Worm (Caenorhabditis elegans) whole organism, L3 larva: ENCODE results near the gene ugt-14.

Source experiments
- R02D3.7 ChIP-seq: fragments of 150-350 bp; optimal IDR thresholded peaks from 2 replicates; lab custom pipeline; 2014; ENCODE audit warnings: missing biosample characterization, missing genetic modification characterization
- ceh-16 ChIP-seq: sonication (generic microtip); optimal IDR thresholded peaks from 2 replicates; lab custom pipeline; 2017; ENCODE audit warnings: missing biosample characterization, missing genetic modification characterization
- ceh-28 ChIP-seq: fragments of 150-350 bp; optimal IDR thresholded peaks from 2 replicates; lab custom pipeline; 2014; ENCODE audit warnings: missing biosample characterization, missing genetic modification reagents, missing genetic modification characterization
- ceh-82 ChIP-seq: fragments of 150-350 bp; optimal IDR thresholded peaks from 2 replicates; lab custom pipeline; 2014; ENCODE audit warnings: missing biosample characterization, missing genetic modification characterization
- ceh-9 ChIP-seq: sonication (generic microtip); optimal IDR thresholded peaks from 2 replicates; lab custom pipeline; 2018; ENCODE audit warnings: missing biosample characterization, missing genetic modification characterization
- daf-12 ChIP-seq: fragments of 150-350 bp; optimal IDR thresholded peaks from 2 replicates; lab custom pipeline; 2014; ENCODE audit warnings: missing biosample characterization, missing genetic modification reagents, missing genetic modification characterization
- egl-27 ChIP-seq: sonication (generic microtip); optimal IDR thresholded peaks from 4 replicates; lab custom pipeline; 2017; ENCODE audit warnings: missing biosample characterization, missing genetic modification reagents, missing genetic modification characterization
- egl-5 ChIP-seq: fragments of 150-350 bp; optimal IDR thresholded peaks from 2 replicates; lab custom pipeline; 2017; ENCODE audit warnings: missing biosample characterization, missing genetic modification reagents, missing genetic modification characterization, inconsistent platforms
- elt-2 ChIP-seq: sonication (generic microtip); optimal IDR thresholded peaks from 2 replicates; lab custom pipeline; 2016; ENCODE audit warnings: missing genetic modification reagents, mild to moderate bottlenecking, missing genetic modification characterization, missing compliant biosample characterization
- elt-3 ChIP-seq, 3 experiments: fragments of 150-350 bp in 1 of 3; sonication (generic microtip) in 2 of 3; optimal IDR thresholded peaks; 2 replicates in 2 of 3; 4 replicates in 1 of 3; lab custom pipeline; 2014 to 2017; ENCODE audit warnings: missing biosample characterization in 3 of 3, missing genetic modification characterization in 3 of 3
- eor-1 ChIP-seq, 2 experiments: fragments of 150-350 bp; optimal IDR thresholded peaks; 2 replicates each; lab custom pipeline; 2014 to 2018; ENCODE audit warnings: missing biosample characterization in 2 of 2, missing genetic modification characterization in 2 of 2
- fkh-10 ChIP-seq: sonication (generic microtip); optimal IDR thresholded peaks from 2 replicates; lab custom pipeline; 2017; ENCODE audit warnings: missing biosample characterization, missing genetic modification reagents, missing genetic modification characterization
- fkh-2 ChIP-seq: fragments of 150-350 bp; optimal IDR thresholded peaks from 2 replicates; lab custom pipeline; 2014; ENCODE audit warnings: missing biosample characterization, missing genetic modification reagents, missing genetic modification characterization
- fos-1 ChIP-seq: fragments of 150-350 bp; optimal IDR thresholded peaks from 2 replicates; lab custom pipeline; 2014; ENCODE audit warnings: missing biosample characterization, missing genetic modification characterization
- hmg-11 ChIP-seq: sonication (generic microtip); optimal IDR thresholded peaks from 2 replicates; lab custom pipeline; 2016; ENCODE audit warnings: missing genetic modification characterization, missing compliant biosample characterization
- jun-1 ChIP-seq: fragments of 150-350 bp; optimal IDR thresholded peaks from 2 replicates; lab custom pipeline; 2014; ENCODE audit warnings: missing biosample characterization, missing genetic modification reagents, missing genetic modification characterization
- lin-15B ChIP-seq: fragments of 150-350 bp; optimal IDR thresholded peaks from 2 replicates; lab custom pipeline; 2014; ENCODE audit warnings: missing biosample characterization, missing genetic modification characterization
- lin-39 ChIP-seq: fragments of 150-350 bp; optimal IDR thresholded peaks from 2 replicates; lab custom pipeline; 2018; ENCODE audit warnings: missing biosample characterization, missing genetic modification reagents, missing genetic modification characterization
- lsy-12 ChIP-seq: sonication (generic microtip); optimal IDR thresholded peaks from 2 replicates; lab custom pipeline; 2016; ENCODE audit warnings: mild to moderate bottlenecking, missing genetic modification characterization, missing compliant biosample characterization
- mdl-1 ChIP-seq: fragments of 150-350 bp; optimal IDR thresholded peaks from 2 replicates; lab custom pipeline; 2014; ENCODE audit warnings: missing biosample characterization, missing genetic modification characterization
- nhr-11 ChIP-seq: fragments of 150-350 bp; optimal IDR thresholded peaks from 2 replicates; lab custom pipeline; 2014; ENCODE audit warnings: missing biosample characterization, missing genetic modification characterization
- nhr-12 ChIP-seq: fragments of 150-350 bp; optimal IDR thresholded peaks from 2 replicates; lab custom pipeline; 2014; ENCODE audit warnings: missing biosample characterization, missing genetic modification characterization
- nhr-23 ChIP-seq: fragments of 150-350 bp; optimal IDR thresholded peaks from 2 replicates; lab custom pipeline; 2014; ENCODE audit warnings: missing biosample characterization, missing genetic modification reagents, missing genetic modification characterization
- nhr-237 ChIP-seq: fragments of 150-350 bp; optimal IDR thresholded peaks from 2 replicates; lab custom pipeline; 2014; ENCODE audit warnings: missing biosample characterization, missing genetic modification characterization
- nhr-28 ChIP-seq: fragments of 150-350 bp; optimal IDR thresholded peaks from 2 replicates; lab custom pipeline; 2014; ENCODE audit warnings: missing biosample characterization, missing genetic modification characterization
- nhr-43 ChIP-seq: sonication (generic microtip); optimal IDR thresholded peaks from 2 replicates; lab custom pipeline; 2016; ENCODE audit warnings: mild to moderate bottlenecking, missing genetic modification characterization, missing compliant biosample characterization; ENCODE audit not compliant: poor library complexity, severe bottlenecking
- nhr-77 ChIP-seq: fragments of 150-350 bp; optimal IDR thresholded peaks from 2 replicates; lab custom pipeline; 2014; ENCODE audit warnings: missing biosample characterization, missing genetic modification characterization
- pqm-1 ChIP-seq: fragments of 150-350 bp; optimal IDR thresholded peaks from 2 replicates; lab custom pipeline; 2017; ENCODE audit warnings: missing biosample characterization, missing genetic modification characterization, inconsistent platforms
- sea-2 ChIP-seq: fragments of 150-350 bp; sonication (generic microtip); optimal IDR thresholded peaks from 4 replicates; lab custom pipeline; 2014; ENCODE audit warnings: missing biosample characterization, missing genetic modification reagents, missing genetic modification characterization
- skn-1 ChIP-seq: fragments of 150-350 bp; optimal IDR thresholded peaks from 2 replicates; lab custom pipeline; 2014; ENCODE audit warnings: missing biosample characterization, missing genetic modification characterization
- snpc-4 ChIP-seq: fragments of 150-350 bp; optimal IDR thresholded peaks from 2 replicates; lab custom pipeline; 2014; ENCODE audit warnings: missing biosample characterization, missing genetic modification characterization
- tbx-2 ChIP-seq: sonication (generic microtip); optimal IDR thresholded peaks from 2 replicates; lab custom pipeline; 2016; ENCODE audit warnings: mild to moderate bottlenecking, missing genetic modification characterization, missing compliant biosample characterization
- unc-39 ChIP-seq: sonication (generic microtip); optimal IDR thresholded peaks from 4 replicates; lab custom pipeline; 2017; ENCODE audit warnings: missing biosample characterization, missing genetic modification characterization
- unc-62 ChIP-seq: fragments of 150-350 bp; sonication (generic microtip); optimal IDR thresholded peaks from 4 replicates; lab custom pipeline; 2014; ENCODE audit warnings: missing biosample characterization, missing genetic modification reagents, missing genetic modification characterization
- zag-1 ChIP-seq: fragments of 150-350 bp; optimal IDR thresholded peaks from 2 replicates; lab custom pipeline; 2014; ENCODE audit warnings: missing biosample characterization, missing genetic modification characterization
- ztf-11 ChIP-seq: fragments of 150-350 bp; optimal IDR thresholded peaks from 2 replicates; lab custom pipeline; 2014; ENCODE audit warnings: missing biosample characterization, missing genetic modification characterization
- ztf-4 ChIP-seq: fragments of 150-350 bp; optimal IDR thresholded peaks from 2 replicates; lab custom pipeline; 2014; ENCODE audit warnings: missing biosample characterization, missing genetic modification characterization

The ugt-14 gene

DNA sequence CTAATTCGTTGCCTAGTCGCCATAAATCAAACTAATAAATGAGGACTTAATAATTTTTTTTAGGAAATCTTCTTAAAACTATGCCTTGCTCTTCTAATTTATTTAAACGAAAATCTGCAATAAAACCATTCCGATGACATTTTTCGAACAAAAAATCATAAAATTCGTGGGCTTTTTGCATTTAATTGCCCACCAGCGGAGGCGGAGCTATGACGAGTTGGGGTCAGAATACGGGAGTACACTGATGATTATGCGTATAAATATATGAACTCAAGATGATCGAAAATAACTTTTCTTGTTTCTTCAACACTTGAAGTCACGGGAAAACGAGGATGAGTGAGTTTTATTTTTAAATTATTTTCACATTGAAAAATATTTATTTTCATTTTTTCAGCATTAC lies 28.4 kb downstream of the ugt-14 start, which contains the start of gene catp-2:
Gene catp-2 (plus strand): TSS at position 301 of the 400 bp plus-strand sequence.
- TF ChIP-seq skn-1 (tag; lab: Kevin White, UChicago) = no peak
- TF ChIP-seq ceh-16 (tag; lab: Kevin White, UChicago) = no peak
- no peak for TF ChIP-seq hmg-11 (tag; lab: Kevin White, UChicago)
- no peak for TF ChIP-seq R02D3.7 (tag; lab: Kevin White, UChicago)
- no peak for TF ChIP-seq egl-5 (tag; lab: Kevin White, UChicago)
- no peak for TF ChIP-seq nhr-23
- TF ChIP-seq nhr-11 = no peak
- no peak for TF ChIP-seq nhr-237 (tag; lab: Kevin White, UChicago)

DNA sequence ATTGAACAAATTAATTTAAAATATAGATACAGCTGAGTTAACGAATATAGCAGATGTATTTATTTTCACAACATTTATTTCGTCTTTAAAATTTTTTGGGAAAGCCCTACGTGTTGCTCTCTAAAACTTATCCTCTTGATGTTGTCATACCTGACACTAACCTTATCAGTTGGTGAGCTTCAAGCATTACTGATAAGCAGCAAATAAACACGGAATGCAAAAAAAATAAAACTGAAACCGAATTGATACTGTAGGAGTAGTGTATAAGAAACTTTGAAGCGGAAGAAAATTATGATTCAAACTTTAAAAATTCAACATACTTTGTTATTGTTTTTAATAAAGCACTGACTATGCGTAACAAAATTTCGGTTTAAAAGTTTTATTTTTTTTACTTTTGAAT lies 29.0 kb downstream of the ugt-14 start:
- TF ChIP-seq fkh-2 (tag; lab: Kevin White, UChicago) (no peak), ceh-28 (tag; lab: Kevin White, UChicago) (no peak), nhr-12 (tag; lab: Kevin White, UChicago) (no peak), pqm-1 (tag; lab: Kevin White, UChicago) (peak; percentile 51), egl-27 (tag; lab: Kevin White, UChicago) (no peak), elt-2 (tag; lab: Kevin White, UChicago) (peak; percentile 37), R02D3.7 (tag; lab: Kevin White, UChicago) (no peak), skn-1 (tag; lab: Kevin White, UChicago) (no peak), lin-15B (tag; lab: Kevin White, UChicago) (no peak), fos-1 (tag; lab: Kevin White, UChicago) (no peak)

- no peak for TF ChIP-seq egl-5 (tag; lab: Kevin White, UChicago)
- no peak for TF ChIP-seq skn-1 (tag; lab: Kevin White, UChicago)
- no peak for TF ChIP-seq ceh-82 (tag; lab: Kevin White, UChicago)
- TF ChIP-seq ztf-4 (tag; lab: Kevin White, UChicago) = no peak
- no peak for TF ChIP-seq snpc-4 (tag; lab: Kevin White, UChicago)
- no peak for TF ChIP-seq nhr-28 (tag; lab: Kevin White, UChicago)
- TF ChIP-seq unc-62 (GFP tag; lab: Kevin White, UChicago) = no peak
- TF ChIP-seq R02D3.7 (tag; lab: Kevin White, UChicago) = no peak
- TF ChIP-seq fkh-2 (tag; lab: Kevin White, UChicago) = no peak
- TF ChIP-seq zag-1 (tag; lab: Kevin White, UChicago) = no peak
- no peak for TF ChIP-seq hmg-11 (tag; lab: Kevin White, UChicago)
- no peak for TF ChIP-seq ceh-28 (tag; lab: Kevin White, UChicago)
- TF ChIP-seq fkh-10 = no peak
- TF ChIP-seq jun-1 (tag; lab: Kevin White, UChicago) = no peak
These were observed 31.3 kb downstream of the ugt-14 start for ce11 chrV:4937337-4937736.

DNA sequence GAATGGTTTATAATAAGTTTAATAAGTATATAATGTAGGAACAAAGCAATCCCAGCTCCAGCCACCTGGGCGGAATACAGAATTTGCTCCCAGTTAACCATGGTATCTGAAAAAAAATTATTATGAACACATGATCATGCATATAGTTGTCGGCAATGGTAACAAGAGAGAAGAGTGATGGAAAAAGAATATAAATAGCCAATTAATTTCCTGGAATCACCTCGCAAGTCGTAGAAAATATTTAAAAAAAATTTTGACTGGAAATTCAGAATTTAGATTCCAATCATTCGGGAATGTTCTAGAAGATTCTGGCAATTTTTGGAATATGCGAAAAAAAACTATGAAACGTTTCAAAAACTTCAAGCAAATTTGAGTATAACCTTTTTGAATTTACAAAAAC lies 38.2 kb downstream of the ugt-14 start, which contains the start of gene str-211:
Gene str-211 (minus strand): TSS at position 101 of the 400 bp plus-strand sequence.
- TF ChIP-seq mdl-1 (tag; lab: Kevin White, UChicago) (no peak), fkh-10 (no peak), unc-39 (no peak), nhr-77 (no peak), hmg-11 (tag; lab: Kevin White, UChicago) (no peak), tbx-2 (tag; lab: Kevin White, UChicago) (no peak), sea-2 (GFP tag; lab: Kevin White, UChicago) (no peak), jun-1 (tag; lab: Kevin White, UChicago) (no peak), eor-1 (tag; optimal IDR thresholded peaks at IDR 0.05; lab: Kevin White, UChicago) (no peak), nhr-11 (no peak), lin-39 (tag; lab: Kevin White, UChicago) (no peak), ceh-9 (tag; lab: Kevin White, UChicago) (no peak), elt-3 (tag; optimal IDR thresholded peaks at IDR 0.05; lab: Kevin White, UChicago) (no peak), nhr-12 (tag; lab: Kevin White, UChicago) (no peak), daf-12 (tag; lab: Kevin White, UChicago) (no peak), lsy-12 (tag; lab: Kevin White, UChicago) (no peak), ztf-11 (no peak), nhr-43 (tag; lab: Kevin White, UChicago) (no peak), unc-62 (GFP tag; lab: Kevin White, UChicago) (no peak)
